Worm (Caenorhabditis elegans): ENCODE measurements around the gene Y46G5A.29.
A peak's percentile ranks its signal among the peaks of the same experiment; 100 is the strongest.

Y46G5A.29 gene

DNA sequence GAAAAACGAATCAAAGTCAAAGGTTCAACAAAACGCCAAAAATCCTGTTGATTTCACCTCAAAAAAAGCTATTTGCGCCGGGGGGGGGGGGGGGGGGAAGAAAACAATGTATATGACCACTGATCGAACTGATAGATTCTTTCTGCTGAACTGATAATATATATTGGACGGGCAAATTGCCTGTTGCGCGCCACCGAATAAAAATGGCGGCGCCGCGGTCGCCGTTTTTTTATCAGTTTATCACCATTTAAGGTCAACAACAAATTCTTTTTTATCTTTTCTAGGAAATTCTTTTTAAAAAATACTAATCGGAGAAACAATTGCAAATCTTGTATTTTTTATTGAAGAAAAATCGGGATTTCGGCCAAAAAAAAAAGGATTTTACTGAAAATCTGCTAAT, 23.8 kb downstream of the Y46G5A.29 start:
- TF ChIP-seq nhr-10 (tag; optimal IDR thresholded peaks at IDR 0.05) (no peak), zag-1 (tag; optimal IDR thresholded peaks at IDR 0.05) (no peak), peb-1 (tag; optimal IDR thresholded peaks at IDR 0.05) (no peak), aly-2 (tag; optimal IDR thresholded peaks at IDR 0.05) (no peak), nhr-11 (tag; optimal IDR thresholded peaks at IDR 0.05) (no peak), R02D3.7 (tag; optimal IDR thresholded peaks at IDR 0.05) (no peak), dmd-4 (tag; optimal IDR thresholded peaks at IDR 0.05) (no peak), gmeb-1 (tag; optimal IDR thresholded peaks at IDR 0.05) (peak; percentile 7), fos-1 (tag; optimal IDR thresholded peaks at IDR 0.05) (peak; percentile 36), lin-11 (tag; optimal IDR thresholded peaks at IDR 0.05) (no peak), ama-1 (optimal IDR thresholded peaks at IDR 0.05) (no peak), nhr-6 (tag; optimal IDR thresholded peaks at IDR 0.05) (no peak), ztf-11 (tag; optimal IDR thresholded peaks at IDR 0.05) (no peak), sma-9 (GFP tag; optimal IDR thresholded peaks at IDR 0.05) (no peak), sma-9 (tag; optimal IDR thresholded peaks at IDR 0.05) (no peak)

DNA sequence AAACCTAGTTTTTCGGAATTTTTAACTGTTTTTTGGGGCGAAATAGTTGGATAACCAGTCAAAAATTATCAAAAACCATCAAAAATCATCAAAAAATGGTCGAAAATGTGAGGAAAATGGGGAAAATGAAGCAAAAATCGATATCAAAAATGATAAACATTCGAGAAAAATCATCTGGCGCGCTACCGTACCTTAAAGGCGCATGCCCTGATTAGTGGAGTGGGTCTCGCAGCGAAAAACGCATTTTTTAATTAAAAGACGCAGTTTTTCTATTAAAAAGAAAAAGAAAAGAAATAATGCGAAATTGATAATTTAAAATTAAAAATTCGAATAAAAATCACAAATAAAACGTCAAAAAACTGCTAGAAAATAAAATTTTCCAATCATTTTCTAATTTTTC, 24.4 kb downstream of the Y46G5A.29 start, which contains the start of gene F35C5.1:
TSS of gene F35C5.1 (plus strand) at position 399 of the 400 bp plus-strand sequence.
- TF ChIP-seq nhr-12 (tag; optimal IDR thresholded peaks at IDR 0.05) (no peak), nhr-10 (tag; optimal IDR thresholded peaks at IDR 0.05) (no peak), dmd-4 (tag; optimal IDR thresholded peaks at IDR 0.05) (no peak), nhr-77 (tag; optimal IDR thresholded peaks at IDR 0.05) (no peak), gmeb-1 (tag; optimal IDR thresholded peaks at IDR 0.05) (no peak), crh-2 (tag; optimal IDR thresholded peaks at IDR 0.05) (no peak), mbf-1 (tag; optimal IDR thresholded peaks at IDR 0.05) (no peak), nhr-6 (tag; optimal IDR thresholded peaks at IDR 0.05) (no peak), sem-4 (tag; optimal IDR thresholded peaks at IDR 0.05) (no peak), blmp-1 (tag; optimal IDR thresholded peaks at IDR 0.05; ENCODE audit: insufficient read depth) (no peak), lin-11 (tag; optimal IDR thresholded peaks at IDR 0.05) (no peak), Y55F3AM.14 (GFP tag; optimal IDR thresholded peaks at IDR 0.05) (no peak), fos-1 (tag; optimal IDR thresholded peaks at IDR 0.05) (no peak), ceh-16 (tag; optimal IDR thresholded peaks at IDR 0.05) (no peak)

- TF ChIP-seq nhr-11 (tag; optimal IDR thresholded peaks at IDR 0.05) (no peak), nhr-12 (tag; optimal IDR thresholded peaks at IDR 0.05) (no peak), nhr-25 (tag; optimal IDR thresholded peaks at IDR 0.05) (no peak), blmp-1 (tag; optimal IDR thresholded peaks at IDR 0.05; ENCODE audit: insufficient read depth) (no peak), skn-1 (tag; optimal IDR thresholded peaks at IDR 0.05) (no peak), nhr-129 (tag; optimal IDR thresholded peaks at IDR 0.05) (no peak), ceh-82 (tag; optimal IDR thresholded peaks at IDR 0.05) (no peak), alr-1 (tag; optimal IDR thresholded peaks at IDR 0.05) (no peak), lsy-2 (tag; optimal IDR thresholded peaks at IDR 0.05) (no peak), ztf-4 (tag; optimal IDR thresholded peaks at IDR 0.05) (no peak), mab-5 (tag; optimal IDR thresholded peaks at IDR 0.05) (no peak), unc-62 (GFP tag; optimal IDR thresholded peaks at IDR 0.05) (no peak), peb-1 (tag; optimal IDR thresholded peaks at IDR 0.05) (no peak), egl-27 (tag; optimal IDR thresholded peaks at IDR 0.05) (no peak), F13H6.1 (tag; optimal IDR thresholded peaks at IDR 0.05) (no peak), nhr-21 (tag; optimal IDR thresholded peaks at IDR 0.05) (no peak)
Measured at ce11 chrII:12884972-12885371, 29.0 kb downstream of the Y46G5A.29 start, which contains the start of gene sra-14. sra-14 (plus strand) TSS chrII:12885272.

DNA sequence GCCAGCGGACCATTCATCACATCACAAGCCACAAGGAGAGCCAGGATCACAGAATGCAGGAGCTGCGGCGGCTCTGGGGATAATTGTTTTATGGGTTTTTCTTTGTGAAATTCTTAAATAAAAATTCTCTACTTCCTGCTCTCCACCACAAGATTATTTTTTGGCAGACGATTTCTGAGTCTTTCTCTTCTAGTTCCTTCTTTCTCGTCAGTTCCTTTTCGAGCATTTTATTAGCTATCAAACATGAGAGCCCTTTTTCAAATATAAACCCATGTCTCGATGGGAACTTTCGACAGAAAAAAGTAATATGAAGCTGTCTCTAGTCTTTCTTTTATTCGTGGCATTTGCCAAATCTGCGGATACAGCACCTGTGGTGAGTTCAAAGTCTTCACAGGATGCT, 32.5 kb downstream of the Y46G5A.29 start, which contains the start of gene F35C5.3:
TSS of gene F35C5.3 (plus strand) at position 301 of the 400 bp plus-strand sequence.
- no peak for TF ChIP-seq F13H6.1 (tag; optimal IDR thresholded peaks at IDR 0.05)
- no peak for TF ChIP-seq ama-1 (optimal IDR thresholded peaks at IDR 0.05)
- TF ChIP-seq sma-3 (GFP tag; optimal IDR thresholded peaks at IDR 0.05), result no peak
- TF ChIP-seq nhr-25 (tag; optimal IDR thresholded peaks at IDR 0.05), result no peak
- TF ChIP-seq ztf-1 (GFP tag; conservative IDR thresholded peaks at IDR 0.05), result no peak
- TF ChIP-seq ZK546.5 (tag; optimal IDR thresholded peaks at IDR 0.05), result no peak
- TF ChIP-seq crh-2 (tag; optimal IDR thresholded peaks at IDR 0.05), result no peak
- TF ChIP-seq blmp-1 (tag; optimal IDR thresholded peaks at IDR 0.05; ENCODE audit: insufficient read depth), result no peak
- no peak for TF ChIP-seq sem-4 (tag; optimal IDR thresholded peaks at IDR 0.05)
- no peak for TF ChIP-seq gmeb-1 (tag; optimal IDR thresholded peaks at IDR 0.05)
- no peak for TF ChIP-seq ceh-16 (tag; optimal IDR thresholded peaks at IDR 0.05)
- TF ChIP-seq nhr-11 (tag; optimal IDR thresholded peaks at IDR 0.05), result no peak
- TF ChIP-seq nhr-6 (tag; optimal IDR thresholded peaks at IDR 0.05), result no peak
- no peak for TF ChIP-seq lsy-2 (tag; optimal IDR thresholded peaks at IDR 0.05)
- no peak for TF ChIP-seq ztf-4 (tag; optimal IDR thresholded peaks at IDR 0.05)
- no peak for TF ChIP-seq nhr-129 (tag; optimal IDR thresholded peaks at IDR 0.05)
- no peak for TF ChIP-seq nhr-10 (tag; optimal IDR thresholded peaks at IDR 0.05)
- TF ChIP-seq mbf-1 (tag; optimal IDR thresholded peaks at IDR 0.05), result no peak

All from whole organism, L2 larva.